Worm (Caenorhabditis elegans): ENCODE data around the gene F44E7.5.

ce11 chrV:5753432-5753831, 27.3 kb downstream of the F44E7.5 start, which contains the start of gene pgph-1:
- no peak for TF ChIP-seq nhr-27 (tag; optimal IDR thresholded peaks at IDR 0.05)
- no peak for TF ChIP-seq Y56A3A.18 (GFP tag; IDR thresholded peaks at IDR 0.05)
- TF ChIP-seq F37B4.10 (GFP tag; IDR thresholded peaks at IDR 0.05) = no peak

All from whole organism, young adult.